Fruit fly (Drosophila melanogaster): ENCODE data around the gene Ets65A.

- TF ChIP-seq h (GFP tag; optimal IDR thresholded peaks at IDR 0.05): no peak
- TF ChIP-seq br (GFP tag; optimal IDR thresholded peaks at IDR 0.05): peak; percentile 4
Measured at dm6 chr3L:6059062-6059708, 38.2 kb upstream of the Ets65A start, which contains the start of gene CG6592.
